Worm (Caenorhabditis elegans) whole organism, L1 larva: Measurements from ENCODE around the gene Y62H9A.12.
A peak's percentile ranks its signal among the peaks of the same experiment; 100 is the strongest.

Experiments
- C04F5.9 ChIP-seq: sonication (generic microtip); optimal IDR thresholded peaks from 2 replicates; lab custom pipeline; 2016; ENCODE audit warnings: missing genetic modification characterization, missing compliant biosample characterization
- C16A3.4 ChIP-seq: fragments of 150-350 bp; optimal IDR thresholded peaks from 2 replicates; lab custom pipeline; 2014; ENCODE audit warnings: missing biosample characterization, missing genetic modification characterization
- aha-1 ChIP-seq: fragments of 150-350 bp; optimal IDR thresholded peaks from 2 replicates; lab custom pipeline; 2014; ENCODE audit warnings: missing biosample characterization, missing genetic modification characterization
- aly-2 ChIP-seq: fragments of 150-350 bp; optimal IDR thresholded peaks from 2 replicates; lab custom pipeline; 2014; ENCODE audit warnings: missing biosample characterization, missing genetic modification characterization
- blmp-1 ChIP-seq: fragments of 150-350 bp; optimal IDR thresholded peaks from 2 replicates; lab custom pipeline; 2014; ENCODE audit warnings: missing biosample characterization, missing genetic modification characterization
- ceh-63 ChIP-seq: fragments of 200-800 bp; sonication (Bioruptor generic); optimal IDR thresholded peaks from 2 replicates; lab custom pipeline; 2018; ENCODE audit warnings: mild to moderate bottlenecking, missing genetic modification characterization, missing compliant biosample characterization
- ceh-88 ChIP-seq: fragments of 200-800 bp; sonication (Bioruptor generic); IDR thresholded peaks from 2 replicates; pipeline ENCODE4 v1.3.6; 2022; ENCODE audit warnings: missing genetic modification characterization, missing compliant biosample characterization
- ces-1 ChIP-seq: fragments of 150-350 bp; optimal IDR thresholded peaks from 2 replicates; lab custom pipeline; 2014; ENCODE audit warnings: missing biosample characterization, missing genetic modification reagents, missing genetic modification characterization
- dsc-1 ChIP-seq: sonication (generic microtip); optimal IDR thresholded peaks from 2 replicates; lab custom pipeline; 2016; ENCODE audit warnings: mild to moderate bottlenecking, missing genetic modification characterization, missing compliant biosample characterization
- egl-13 ChIP-seq: sonication (generic microtip); optimal IDR thresholded peaks from 2 replicates; lab custom pipeline; 2016; ENCODE audit warnings: missing genotype, missing genetic modification reagents, missing genetic modification characterization, missing compliant biosample characterization
- elt-2 ChIP-seq: sonication (generic microtip); optimal IDR thresholded peaks from 2 replicates; lab custom pipeline; 2016; ENCODE audit warnings: missing genetic modification characterization, mild to moderate bottlenecking, inconsistent platforms, missing compliant biosample characterization, missing genetic modification reagents
- elt-3 ChIP-seq, 6 experiments: fragments of 150-350 bp in 1 of 6; sonication (generic microtip); optimal IDR thresholded peaks; 2 replicates each; lab custom pipeline; 2017 to 2018; ENCODE audit warnings: missing biosample characterization in 6 of 6, missing genetic modification characterization in 6 of 6, inconsistent platforms in 1 of 6
- fkh-10 ChIP-seq: sonication (generic microtip); optimal IDR thresholded peaks from 2 replicates; lab custom pipeline; 2017; ENCODE audit warnings: missing biosample characterization, missing genetic modification reagents, missing genetic modification characterization
- fkh-8 ChIP-seq: sonication (generic microtip); optimal IDR thresholded peaks from 2 replicates; lab custom pipeline; 2016; ENCODE audit warnings: mild to moderate bottlenecking, missing genetic modification characterization, missing compliant biosample characterization
- fos-1 ChIP-seq: fragments of 150-350 bp; optimal IDR thresholded peaks from 2 replicates; lab custom pipeline; 2014; ENCODE audit warnings: missing biosample characterization, missing genetic modification characterization
- grh-1 ChIP-seq: fragments of 200-800 bp; sonication (Bioruptor generic); IDR thresholded peaks from 2 replicates; pipeline ENCODE4 v1.3.6; 2022; ENCODE audit warnings: missing genetic modification reagents, missing genetic modification characterization, missing compliant biosample characterization
- hpl-2 ChIP-seq: fragments of 150-350 bp; optimal IDR thresholded peaks from 2 replicates; lab custom pipeline; 2014; ENCODE audit warnings: missing biosample characterization, missing genetic modification reagents, missing genetic modification characterization
- isw-1 ChIP-seq: fragments of 200-800 bp; sonication (Bioruptor generic); IDR thresholded peaks from 2 replicates; pipeline ENCODE4 v1.3.6; 2022; ENCODE audit warnings: missing genetic modification characterization, missing compliant biosample characterization
- lin-13 ChIP-seq: fragments of 150-350 bp; optimal IDR thresholded peaks from 2 replicates; lab custom pipeline; 2014; ENCODE audit warnings: missing biosample characterization, missing genetic modification reagents, missing genetic modification characterization
- lin-35 ChIP-seq, 2 experiments: fragments of 150-350 bp; optimal IDR thresholded peaks; 2 replicates each; lab custom pipeline; 2014; ENCODE audit warnings: missing biosample characterization in 2 of 2, missing genetic modification characterization in 2 of 2, missing genetic modification reagents in 2 of 2
- mep-1 ChIP-seq: fragments of 150-350 bp; optimal IDR thresholded peaks from 2 replicates; lab custom pipeline; 2014; ENCODE audit warnings: missing biosample characterization, missing genetic modification characterization
- nhr-11 ChIP-seq: fragments of 150-350 bp; optimal IDR thresholded peaks from 2 replicates; lab custom pipeline; 2014; ENCODE audit warnings: missing biosample characterization, missing genetic modification characterization
- nhr-12 ChIP-seq: sonication (generic microtip); optimal IDR thresholded peaks from 2 replicates; lab custom pipeline; 2017; ENCODE audit warnings: missing biosample characterization, missing genetic modification characterization
- nhr-19 ChIP-seq: fragments of 200-800 bp; sonication (Bioruptor generic); conservative IDR thresholded peaks from 2 replicates; pipeline ENCODE4 v1.3.6; 2022; ENCODE audit warnings: missing genetic modification characterization, missing compliant biosample characterization
- nhr-20 ChIP-seq: sonication (generic microtip); optimal IDR thresholded peaks from 2 replicates; lab custom pipeline; 2016; ENCODE audit warnings: mild to moderate bottlenecking, missing genetic modification characterization, missing compliant biosample characterization
- nhr-237 ChIP-seq: fragments of 150-350 bp; optimal IDR thresholded peaks from 2 replicates; lab custom pipeline; 2014; ENCODE audit warnings: missing biosample characterization, missing genetic modification characterization
- nhr-28 ChIP-seq: fragments of 150-350 bp; optimal IDR thresholded peaks from 2 replicates; lab custom pipeline; 2014; ENCODE audit warnings: missing biosample characterization, missing genetic modification characterization
- nhr-47 ChIP-seq: sonication (generic microtip); optimal IDR thresholded peaks from 2 replicates; lab custom pipeline; 2016; ENCODE audit warnings: mild to moderate bottlenecking, missing genetic modification characterization, moderate library complexity, missing compliant biosample characterization
- nhr-71 ChIP-seq: sonication (generic microtip); optimal IDR thresholded peaks from 2 replicates; lab custom pipeline; 2016; ENCODE audit warnings: mild to moderate bottlenecking, missing genetic modification characterization, moderate library complexity, missing compliant biosample characterization
- nhr-77 ChIP-seq: fragments of 150-350 bp; optimal IDR thresholded peaks from 2 replicates; lab custom pipeline; 2014; ENCODE audit warnings: missing biosample characterization, missing genetic modification characterization
- nhr-90 ChIP-seq: sonication (generic microtip); optimal IDR thresholded peaks from 2 replicates; lab custom pipeline; 2016; ENCODE audit warnings: mild to moderate bottlenecking, missing genetic modification characterization, missing compliant biosample characterization; ENCODE audit not compliant: poor library complexity
- skn-1 ChIP-seq: fragments of 150-350 bp; optimal IDR thresholded peaks from 2 replicates; lab custom pipeline; 2014; ENCODE audit warnings: missing biosample characterization, missing genetic modification characterization
- snu-23 ChIP-seq: sonication (generic microtip); optimal IDR thresholded peaks from 2 replicates; lab custom pipeline; 2016; ENCODE audit warnings: missing genetic modification characterization, missing compliant biosample characterization
- sox-4 ChIP-seq: sonication (generic microtip); optimal IDR thresholded peaks from 2 replicates; lab custom pipeline; 2016; ENCODE audit warnings: missing genetic modification characterization, missing compliant biosample characterization
- swsn-7 ChIP-seq: sonication (generic microtip); optimal IDR thresholded peaks from 2 replicates; lab custom pipeline; 2016; ENCODE audit warnings: missing genetic modification characterization, missing compliant biosample characterization
- vab-15 ChIP-seq: sonication (generic microtip); optimal IDR thresholded peaks from 2 replicates; lab custom pipeline; 2017; ENCODE audit warnings: missing genotype, mild to moderate bottlenecking, missing genetic modification characterization, missing compliant biosample characterization
- ztf-4 ChIP-seq: fragments of 150-350 bp; optimal IDR thresholded peaks from 2 replicates; lab custom pipeline; 2014; ENCODE audit warnings: missing biosample characterization, missing genetic modification characterization

The Y62H9A.12 gene

DNA sequence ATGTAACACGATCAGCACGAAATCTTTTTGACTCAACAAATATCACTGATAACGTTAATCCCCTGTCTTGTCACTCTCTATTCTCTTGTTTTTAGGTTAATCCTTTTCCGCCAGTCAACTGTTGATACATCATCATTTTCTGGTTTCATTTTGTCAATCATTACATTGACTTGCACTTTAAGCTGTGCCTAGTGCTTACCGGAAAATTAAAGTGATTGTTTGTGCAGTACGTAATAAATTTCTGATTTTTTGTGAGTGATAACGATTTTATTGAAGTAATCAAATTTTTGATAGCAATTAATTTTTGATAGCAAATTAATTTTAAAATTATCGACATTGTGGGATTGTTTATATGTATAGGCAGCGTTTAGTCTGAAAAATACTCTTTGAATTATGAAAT, 4.8 kb upstream of the Y62H9A.12 start:
- TF ChIP-seq nhr-237 (tag; lab: Kevin White, UChicago) (no peak), blmp-1 (no peak), lin-13 (GFP tag; lab: Kevin White, UChicago) (no peak), nhr-11 (tag; lab: Kevin White, UChicago) (no peak), egl-13 (tag; lab: Kevin White, UChicago) (no peak), nhr-71 (tag; lab: Kevin White, UChicago) (peak; percentile 14), elt-2 (tag; lab: Kevin White, UChicago) (peak; percentile 90), snu-23 (GFP tag; lab: Kevin White, UChicago) (no peak), nhr-12 (tag; lab: Kevin White, UChicago) (no peak), nhr-19 (GFP tag; lab: Robert Waterston, UW) (no peak), isw-1 (no peak), fkh-10 (no peak), dsc-1 (tag; lab: Kevin White, UChicago) (peak; percentile 44)

DNA sequence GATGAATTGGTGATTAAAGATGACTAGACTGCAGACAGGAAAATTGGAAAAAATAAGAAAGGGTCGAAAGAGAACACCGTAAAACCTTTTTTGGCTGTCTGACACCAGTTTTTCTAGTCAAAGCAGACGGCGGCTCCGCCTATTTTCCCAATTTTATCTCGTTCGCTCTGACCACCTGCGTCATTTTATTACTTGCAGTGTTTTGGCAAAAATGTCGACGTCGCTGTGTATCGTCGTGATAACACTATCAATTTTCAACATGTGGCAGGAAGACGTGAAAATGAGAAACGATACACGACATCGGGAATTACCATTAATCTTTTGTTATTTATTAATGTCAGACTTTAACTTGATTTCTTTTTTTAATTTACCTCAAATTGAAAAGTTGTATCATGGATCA, 3.9 kb upstream of the Y62H9A.12 start, which contains the start of gene Y62H9A.15:
Y62H9A.15 (minus strand) TSS at position 100 of the 400 bp plus-strand sequence.
- TF ChIP-seq vab-15 (tag; lab: Kevin White, UChicago) (no peak), swsn-7 (tag; lab: Kevin White, UChicago) (no peak), aly-2 (tag; lab: Kevin White, UChicago) (no peak), mep-1 (no peak), ces-1 (GFP tag; lab: Kevin White, UChicago) (no peak), hpl-2 (GFP tag; lab: Kevin White, UChicago) (no peak), ceh-63 (GFP tag; lab: Kevin White, UChicago) (no peak), elt-3 (tag; optimal IDR thresholded peaks at IDR 0.05; lab: Kevin White, UChicago) (peak in 1 of 6 experiments; percentile 5), aha-1 (tag; lab: Kevin White, UChicago) (no peak), nhr-19 (GFP tag; lab: Robert Waterston, UW) (no peak), nhr-20 (peak; percentile 1), elt-2 (tag; lab: Kevin White, UChicago) (peak; percentile 13), skn-1 (tag; lab: Kevin White, UChicago) (no peak), lin-35 (GFP tag; optimal IDR thresholded peaks at IDR 0.05; lab: Kevin White, UChicago) (peak in 1 of 2 experiments; percentile 9), ztf-4 (tag; lab: Kevin White, UChicago) (no peak)

DNA sequence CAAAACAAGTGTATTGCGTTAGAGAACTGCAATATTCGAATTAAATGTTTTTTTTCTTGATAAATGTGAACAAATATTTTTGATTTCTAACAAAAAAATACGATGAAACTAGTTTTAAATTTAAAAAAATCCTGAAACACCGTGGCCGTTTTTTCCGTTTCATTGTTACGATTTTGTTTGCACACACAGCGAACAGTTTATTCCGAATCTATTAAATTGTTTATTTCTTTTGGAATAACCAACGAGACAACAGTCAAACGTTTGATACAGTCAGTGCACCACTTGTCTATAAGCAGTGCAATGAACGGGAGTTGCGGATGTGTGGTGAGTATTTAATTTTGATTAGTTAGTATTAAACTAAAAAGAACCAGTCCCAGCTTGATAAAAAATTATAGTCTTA, 2.8 kb downstream of the Y62H9A.12 start, which contains the start of gene Y62H9A.13:
Y62H9A.13 (plus strand) TSS at position 301 of the 400 bp plus-strand sequence.
- TF ChIP-seq C04F5.9 (tag; lab: Kevin White, UChicago) (no peak), nhr-90 (tag; lab: Kevin White, UChicago) (no peak), ces-1 (GFP tag; lab: Kevin White, UChicago) (no peak), fos-1 (tag; lab: Kevin White, UChicago) (no peak), fkh-8 (tag; lab: Kevin White, UChicago) (no peak), nhr-20 (no peak), nhr-47 (tag; lab: Kevin White, UChicago) (no peak), C16A3.4 (no peak), grh-1 (no peak), lin-35 (GFP tag; optimal IDR thresholded peaks at IDR 0.05; lab: Kevin White, UChicago) (no peak), skn-1 (tag; lab: Kevin White, UChicago) (no peak), lin-13 (GFP tag; lab: Kevin White, UChicago) (no peak)

DNA sequence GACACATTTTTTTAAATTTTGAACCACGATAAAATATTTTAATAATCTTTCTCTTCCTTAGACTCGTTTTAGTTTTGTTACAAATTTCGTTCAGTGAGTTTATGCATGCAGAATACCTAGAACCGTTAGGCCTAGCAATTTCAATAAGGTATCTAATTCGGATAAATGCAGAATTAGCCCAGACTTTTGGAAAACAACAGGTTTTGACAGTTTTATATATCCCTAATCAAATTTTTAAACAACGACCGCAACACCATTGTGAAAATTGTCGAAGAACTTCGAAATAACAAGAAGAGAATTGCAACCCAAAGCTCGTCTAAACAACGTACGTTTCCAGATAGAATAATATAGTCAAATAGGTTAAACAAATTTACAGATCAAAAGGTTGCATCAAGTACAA, 4.1 kb downstream of the Y62H9A.12 start, which contains the start of gene Y62H9A.16:
Y62H9A.16 (plus strand) TSS at position 301 of the 400 bp plus-strand sequence.
- TF ChIP-seq sox-4 (no peak), nhr-28 (tag; lab: Kevin White, UChicago) (no peak), ceh-63 (GFP tag; lab: Kevin White, UChicago) (no peak), ceh-88 (no peak), hpl-2 (GFP tag; lab: Kevin White, UChicago) (no peak), nhr-77 (tag; lab: Kevin White, UChicago) (no peak)
